Fruit fly (Drosophila melanogaster): ENCODE measurements around the gene Cln3.

The Cln3 gene

dm6 chr3L:17846982-17847355 is 33.0 kb upstream of the Cln3 start (continued):
- no peak for TF ChIP-seq CG12155 (GFP tag; optimal IDR thresholded peaks at IDR 0.05)
- TF ChIP-seq ato (GFP tag; IDR thresholded peaks at IDR 0.05; ENCODE audit: partially characterized antibody), result peak; percentile 71
- TF ChIP-seq unc-4 (GFP tag; IDR thresholded peaks at IDR 0.05; ENCODE audit: partially characterized antibody), result peak; percentile 70
- peak; percentile 56 for TF ChIP-seq crol (GFP tag; IDR thresholded peaks at IDR 0.05)
- TF ChIP-seq chinmo (GFP tag; IDR thresholded peaks at IDR 0.05; ENCODE audit: partially characterized antibody), result 0 out of 4 replicates have a peak, but pooled peaks have one; percentile 62
- TF ChIP-seq row (GFP tag; IDR thresholded peaks at IDR 0.05), result peak; percentile 67
- peak; percentile 91 for TF ChIP-seq NFAT (GFP tag; IDR thresholded peaks at IDR 0.05)
- no peak for TF ChIP-seq CG10462 (GFP tag; optimal IDR thresholded peaks at IDR 0.05)
- peak; percentile 54 for TF ChIP-seq Myb (GFP tag; optimal IDR thresholded peaks at IDR 0.05)
- peak; percentile 68 for TF ChIP-seq nerfin-2 (GFP tag; IDR thresholded peaks at IDR 0.05; ENCODE audit: partially characterized antibody)
- TF ChIP-seq fd3F (GFP tag; optimal IDR thresholded peaks at IDR 0.05), result no peak
- TF ChIP-seq ase (GFP tag; IDR thresholded peaks at IDR 0.05), result no peak
- TF ChIP-seq CG12391 (tag; optimal IDR thresholded peaks at IDR 0.05), result no peak
- TF ChIP-seq tio (GFP tag; optimal IDR thresholded peaks at IDR 0.05), result no peak
- peak; percentile 58; the same call in 1 of the 2 replicates for TF ChIP-seq inv (GFP tag; IDR thresholded peaks at IDR 0.05; ENCODE audit: partially characterized antibody)
- no peak for TF ChIP-seq CG31365 (tag; optimal IDR thresholded peaks at IDR 0.05)
- TF ChIP-seq Stat92E (GFP tag; optimal IDR thresholded peaks at IDR 0.05), result no peak
- TF ChIP-seq tna (GFP tag; IDR thresholded peaks at IDR 0.05; ENCODE audit: partially characterized antibody), result peak; percentile 72
- peak; percentile 40; the same call in 2 of the 3 replicates for TF ChIP-seq HLH4C (GFP tag; IDR thresholded peaks at IDR 0.05; ENCODE audit: partially characterized antibody)
- no peak for TF ChIP-seq CG4707 (GFP tag; optimal IDR thresholded peaks at IDR 0.05)
- TF ChIP-seq CG6272 (GFP tag; IDR thresholded peaks at IDR 0.05), result no peak
- TF ChIP-seq sob (GFP tag; IDR thresholded peaks at IDR 0.05), result peak; percentile 62
- no peak for TF ChIP-seq CkIIα-i1 (GFP tag; IDR thresholded peaks at IDR 0.05)
- TF ChIP-seq eyg (GFP tag; optimal IDR thresholded peaks at IDR 0.05), result no peak
- peak; percentile 84; the same call in 2 of the 3 replicates for TF ChIP-seq Opbp (GFP tag; IDR thresholded peaks at IDR 0.05; ENCODE audit: partially characterized antibody)
- TF ChIP-seq Xbp1 (GFP tag; optimal IDR thresholded peaks at IDR 0.05), result peak; percentile 5
- peak; percentile 48 for TF ChIP-seq E2f2 (GFP tag; IDR thresholded peaks at IDR 0.05)
- TF ChIP-seq dysf (GFP tag; IDR thresholded peaks at IDR 0.05), result 0 out of 3 replicates have a peak, but pooled peaks have one; percentile 15
- peak; percentile 29; the same call in 1 of the 3 replicates for TF ChIP-seq CG14860 (GFP tag; IDR thresholded peaks at IDR 0.05; ENCODE audit: partially characterized antibody)
- no peak for TF ChIP-seq CG13123 (GFP tag; optimal IDR thresholded peaks at IDR 0.05)
- TF ChIP-seq Eip74EF (GFP tag; optimal IDR thresholded peaks at IDR 0.05), result no peak
- TF ChIP-seq ab (GFP tag; optimal IDR thresholded peaks at IDR 0.05), result no peak
- TF ChIP-seq Dref (GFP tag; IDR thresholded peaks at IDR 0.05), result peak; percentile 74
- TF ChIP-seq Bgb (GFP tag; IDR thresholded peaks at IDR 0.05; ENCODE audit: partially characterized antibody), result peak; percentile 76
- TF ChIP-seq sens-2 (GFP tag; IDR thresholded peaks at IDR 0.05), result no peak
- peak; percentile 76 for TF ChIP-seq sens (GFP tag)
- TF ChIP-seq Gug (GFP tag; IDR thresholded peaks at IDR 0.05), result peak; percentile 38; the same call in 1 of the 4 replicates
- no peak for TF ChIP-seq CG6654 (GFP tag; optimal IDR thresholded peaks at IDR 0.05)
- peak; percentile 21 for TF ChIP-seq mam (GFP tag; optimal IDR thresholded peaks at IDR 0.05)
- TF ChIP-seq Sin3A (optimal IDR thresholded peaks at IDR 0.05), result peak; percentile 24
- TF ChIP-seq ci (GFP tag; IDR thresholded peaks at IDR 0.05), result no peak; the same call in 2 of the 3 replicates
- TF ChIP-seq bcd (GFP tag; optimal IDR thresholded peaks at IDR 0.05), result no peak
- peak in 1 of 2 experiments; percentile 99 for TF ChIP-seq Pdp1 (GFP tag; optimal IDR thresholded peaks at IDR 0.05)
- TF ChIP-seq CG34376 (GFP tag; optimal IDR thresholded peaks at IDR 0.05), result no peak
- TF ChIP-seq CG13894 (tag; optimal IDR thresholded peaks at IDR 0.05), result no peak
- TF ChIP-seq CG6791 (GFP tag; IDR thresholded peaks at IDR 0.05; ENCODE audit: partially characterized antibody), result peak; percentile 87
- TF ChIP-seq CG17829 (tag; optimal IDR thresholded peaks at IDR 0.05), result no peak
- peak; percentile 63 for TF ChIP-seq CG5180 (GFP tag; optimal IDR thresholded peaks at IDR 0.05)
- peak; percentile 67 for TF ChIP-seq CG16813 (GFP tag; IDR thresholded peaks at IDR 0.05; ENCODE audit: partially characterized antibody)

Data from whole organism, embryonic.